Fruit fly (Drosophila melanogaster): ENCODE results near the gene CG10147.

Gene CG10147

dm6 chr3L:6471820-6472219 is 16.4 kb downstream of the CG10147 start:
- peak; percentile 55 for TF ChIP-seq Snoo (tag; optimal IDR thresholded peaks at IDR 0.05)
- TF ChIP-seq CG10348 (GFP tag; IDR thresholded peaks at IDR 0.05), result no peak

- no peak for TF ChIP-seq CG9948 (tag; optimal IDR thresholded peaks at IDR 0.05)
- TF ChIP-seq gl (tag; optimal IDR thresholded peaks at IDR 0.05), result no peak
- no peak for TF ChIP-seq Ets98B (GFP tag; IDR thresholded peaks at IDR 0.05)
- TF ChIP-seq CG13204 (GFP tag; optimal IDR thresholded peaks at IDR 0.05), result no peak
- no peak for TF ChIP-seq CG4496 (GFP tag; IDR thresholded peaks at IDR 0.05)
- TF ChIP-seq CG10348 (GFP tag; IDR thresholded peaks at IDR 0.05), result no peak
- no peak for TF ChIP-seq Pif1B (GFP tag; optimal IDR thresholded peaks at IDR 0.05)
- no peak for TF ChIP-seq CG17806 (tag; optimal IDR thresholded peaks at IDR 0.05)
- no peak for TF ChIP-seq Snoo (tag; optimal IDR thresholded peaks at IDR 0.05)
- TF ChIP-seq CG8301 (tag; optimal IDR thresholded peaks at IDR 0.05), result no peak
- TF ChIP-seq CG12605 (GFP tag; IDR thresholded peaks at IDR 0.05), result no peak
- TF ChIP-seq CG14655 (GFP tag; optimal IDR thresholded peaks at IDR 0.05), result no peak
- TF ChIP-seq CG32121 (GFP tag; IDR thresholded peaks at IDR 0.05), result no peak
- TF ChIP-seq EcR (GFP tag; optimal IDR thresholded peaks at IDR 0.05), result no peak
- no peak for TF ChIP-seq CG34367 (tag; optimal IDR thresholded peaks at IDR 0.05)
- TF ChIP-seq D1 (tag; optimal IDR thresholded peaks at IDR 0.05), result no peak
- no peak for TF ChIP-seq CG8159 (tag; optimal IDR thresholded peaks at IDR 0.05)
Measured at dm6 chr3L:6469508-6469907, 18.7 kb downstream of the CG10147 start.

- TF ChIP-seq Pif1A (GFP tag; optimal IDR thresholded peaks at IDR 0.05), result no peak
- no peak for TF ChIP-seq CG34367 (tag; optimal IDR thresholded peaks at IDR 0.05)
- no peak for TF ChIP-seq D1 (tag; optimal IDR thresholded peaks at IDR 0.05)
- no peak for TF ChIP-seq CG8159 (tag; optimal IDR thresholded peaks at IDR 0.05)
- no peak for TF ChIP-seq Pif1B (GFP tag; optimal IDR thresholded peaks at IDR 0.05)
- TF ChIP-seq CG13204 (GFP tag; optimal IDR thresholded peaks at IDR 0.05), result no peak
- no peak for TF ChIP-seq fd96Ca (GFP tag; IDR thresholded peaks at IDR 0.05)
- TF ChIP-seq CG15710 (tag; optimal IDR thresholded peaks at IDR 0.05), result no peak
- no peak for TF ChIP-seq CG12605 (GFP tag; IDR thresholded peaks at IDR 0.05)
- no peak for TF ChIP-seq CG8301 (tag; optimal IDR thresholded peaks at IDR 0.05)
- no peak for TF ChIP-seq CG17806 (tag; optimal IDR thresholded peaks at IDR 0.05)
Measured at dm6 chr3L:6467691-6468329, 20.4 kb downstream of the CG10147 start.

dm6 chr3L:6462199-6462598 is 26.0 kb downstream of the CG10147 start:
- TF ChIP-seq CG9948 (tag; optimal IDR thresholded peaks at IDR 0.05) (peak; percentile 8), CG13204 (GFP tag; optimal IDR thresholded peaks at IDR 0.05) (no peak)

dm6 chr3L:6458725-6459124 is 29.5 kb downstream of the CG10147 start:
- TF ChIP-seq CG10348 (GFP tag; IDR thresholded peaks at IDR 0.05) (no peak), CG12605 (GFP tag; IDR thresholded peaks at IDR 0.05) (no peak), CG8301 (tag; optimal IDR thresholded peaks at IDR 0.05) (peak; percentile 48), fd96Ca (GFP tag; IDR thresholded peaks at IDR 0.05) (no peak), CG17806 (tag; optimal IDR thresholded peaks at IDR 0.05) (peak; percentile 77), CG34367 (tag; optimal IDR thresholded peaks at IDR 0.05) (peak; percentile 63), CG14655 (GFP tag; optimal IDR thresholded peaks at IDR 0.05) (peak; percentile 68), CG4496 (GFP tag; IDR thresholded peaks at IDR 0.05) (no peak), Pif1A (GFP tag; optimal IDR thresholded peaks at IDR 0.05) (peak; percentile 60), CG8159 (tag; optimal IDR thresholded peaks at IDR 0.05) (peak; percentile 78), D1 (tag; optimal IDR thresholded peaks at IDR 0.05) (peak; percentile 56), CG32121 (GFP tag; IDR thresholded peaks at IDR 0.05) (peak; percentile 16; the same call in 1 of the 2 replicates), EcR (GFP tag; optimal IDR thresholded peaks at IDR 0.05) (no peak), CG13204 (GFP tag; optimal IDR thresholded peaks at IDR 0.05) (peak; percentile 17), gl (tag; optimal IDR thresholded peaks at IDR 0.05) (peak; percentile 40), Snoo (tag; optimal IDR thresholded peaks at IDR 0.05) (no peak), Ets98B (GFP tag; IDR thresholded peaks at IDR 0.05) (no peak), CG15710 (tag; optimal IDR thresholded peaks at IDR 0.05) (peak; percentile 76), CG9948 (tag; optimal IDR thresholded peaks at IDR 0.05) (peak; percentile 78), Pif1B (GFP tag; optimal IDR thresholded peaks at IDR 0.05) (peak; percentile 28), rn (GFP tag; IDR thresholded peaks at IDR 0.05) (no peak)

dm6 chr3L:6457891-6458290 is 30.3 kb downstream of the CG10147 start:
- TF ChIP-seq Pif1B (GFP tag; optimal IDR thresholded peaks at IDR 0.05) (peak; percentile 68), fd96Ca (GFP tag; IDR thresholded peaks at IDR 0.05) (peak; percentile 29; the same call in 2 of the 3 replicates), rn (GFP tag; IDR thresholded peaks at IDR 0.05) (no peak), CG17806 (tag; optimal IDR thresholded peaks at IDR 0.05) (peak; percentile 68), CG8159 (tag; optimal IDR thresholded peaks at IDR 0.05) (peak; percentile 73), CG8301 (tag; optimal IDR thresholded peaks at IDR 0.05) (peak; percentile 73), CG9948 (tag; optimal IDR thresholded peaks at IDR 0.05) (peak; percentile 76), Pif1A (GFP tag; optimal IDR thresholded peaks at IDR 0.05) (peak; percentile 61), CG15710 (tag; optimal IDR thresholded peaks at IDR 0.05) (peak; percentile 65), CG14655 (GFP tag; optimal IDR thresholded peaks at IDR 0.05) (peak; percentile 76), CG34367 (tag; optimal IDR thresholded peaks at IDR 0.05) (peak; percentile 63), D1 (tag; optimal IDR thresholded peaks at IDR 0.05) (no peak), CG13204 (GFP tag; optimal IDR thresholded peaks at IDR 0.05) (peak; percentile 34), EcR (GFP tag; optimal IDR thresholded peaks at IDR 0.05) (no peak), Ets98B (GFP tag; IDR thresholded peaks at IDR 0.05) (peak; percentile 27; the same call in 1 of the 2 replicates)
